Worm (Caenorhabditis elegans) whole organism, L4 larva: Measurements from ENCODE around the gene F11G11.5.

Source experiments
- D1046.2 ChIP-seq: fragments of 200-800 bp; sonication (Bioruptor generic); IDR thresholded peaks from 2 replicates; pipeline ENCODE4 v1.3.6; 2022; ENCODE audit warnings: missing genetic modification characterization, missing compliant biosample characterization
- F10B5.3 ChIP-seq: sonication (generic microtip); optimal IDR thresholded peaks from 2 replicates; lab custom pipeline; 2016; ENCODE audit warnings: mild to moderate bottlenecking, missing genetic modification characterization, missing compliant biosample characterization
- F26F4.8 ChIP-seq: fragments of 200-800 bp; sonication (Bioruptor generic); conservative IDR thresholded peaks from 2 replicates; pipeline ENCODE4 v1.3.6; 2022; ENCODE audit warnings: missing genetic modification characterization, missing compliant biosample characterization
- F44E2.7 ChIP-seq: fragments of 200-800 bp; sonication (Bioruptor generic); IDR thresholded peaks from 2 replicates; pipeline ENCODE4 v2.1.2; 2022; ENCODE audit warnings: missing genetic modification characterization, missing compliant biosample characterization
- T26A8.4 ChIP-seq: fragments of 200-800 bp; sonication (Bioruptor generic); IDR thresholded peaks from 2 replicates; pipeline ENCODE4 v1.3.6; 2022; ENCODE audit warnings: missing genetic modification characterization, missing compliant biosample characterization
- Y5F2A.4 ChIP-seq: fragments of 200-800 bp; sonication (Bioruptor generic); optimal IDR thresholded peaks from 2 replicates; lab custom pipeline; 2018; ENCODE audit warnings: mild to moderate bottlenecking, missing genetic modification characterization, missing compliant biosample characterization
- ZK337.2 ChIP-seq: fragments of 200-800 bp; sonication (Bioruptor generic); IDR thresholded peaks from 2 replicates; pipeline ENCODE4 v1.3.6; 2022; ENCODE audit warnings: missing genetic modification reagents, missing genetic modification characterization, missing compliant biosample characterization
- aha-1 ChIP-seq: fragments of 150-350 bp; peaks from one replicate; lab custom pipeline; 2014; ENCODE audit warnings: missing biosample characterization, missing genetic modification characterization
- ama-1 ChIP-seq: fragments of 150-350 bp; optimal IDR thresholded peaks from 2 replicates; lab custom pipeline; 2014; ENCODE audit warnings: inconsistent platforms, mixed read lengths
- ceh-20 ChIP-seq: fragments of 200-800 bp; sonication (Bioruptor generic); IDR thresholded peaks from 2 replicates; pipeline ENCODE4 v1.3.6; 2022; ENCODE audit warnings: missing genetic modification reagents, missing genetic modification characterization, missing compliant biosample characterization
- ces-1 ChIP-seq: fragments of 150-350 bp; sonication (generic microtip); optimal IDR thresholded peaks from 4 replicates; lab custom pipeline; 2014; ENCODE audit warnings: missing biosample characterization, missing genetic modification reagents, missing genetic modification characterization
- cey-2 ChIP-seq: sonication (generic microtip); optimal IDR thresholded peaks from 3 replicates; lab custom pipeline; 2017; ENCODE audit warnings: missing genetic modification characterization, mild to moderate bottlenecking, missing compliant biosample characterization, antibody characterized with exemption, borderline replicate concordance; ENCODE audit not compliant: insufficient read depth
- daf-16 ChIP-seq, 3 experiments: sonication (generic microtip); optimal IDR thresholded peaks; 2 replicates each; lab custom pipeline; 2016 to 2017; ENCODE audit warnings: missing genetic modification characterization in 3 of 3, missing genetic modification reagents in 3 of 3, mild to moderate bottlenecking in 2 of 3, missing compliant biosample characterization in 2 of 3, missing biosample characterization in 1 of 3, moderate library complexity in 1 of 3
- daf-19 ChIP-seq: fragments of 200-800 bp; sonication (Bioruptor generic); conservative IDR thresholded peaks from 2 replicates; pipeline ENCODE4 v1.3.6; 2022; ENCODE audit warnings: missing genetic modification characterization, missing compliant biosample characterization
- daf-8 ChIP-seq: fragments of 200-800 bp; sonication (Bioruptor generic); IDR thresholded peaks from 2 replicates; pipeline ENCODE4 v1.3.6; 2022; ENCODE audit warnings: missing genetic modification characterization, missing compliant biosample characterization
- dmd-8 ChIP-seq: fragments of 200-800 bp; sonication (Bioruptor generic); IDR thresholded peaks from 2 replicates; pipeline ENCODE4 v1.3.6; 2022; ENCODE audit warnings: missing genetic modification characterization, missing compliant biosample characterization
- dmd-9 ChIP-seq: fragments of 200-800 bp; sonication (Bioruptor generic); IDR thresholded peaks from 2 replicates; pipeline ENCODE4 v1.3.6; 2022; ENCODE audit warnings: missing genetic modification reagents, missing genetic modification characterization, missing compliant biosample characterization
- dpl-1 ChIP-seq: fragments of 150-350 bp; optimal IDR thresholded peaks from 2 replicates; lab custom pipeline; 2014; ENCODE audit warnings: missing biosample characterization, missing genetic modification reagents, missing genetic modification characterization
- duxl-1 ChIP-seq: sonication (generic microtip); optimal IDR thresholded peaks from 2 replicates; lab custom pipeline; 2016; ENCODE audit warnings: mild to moderate bottlenecking, missing genetic modification characterization, moderate library complexity, missing compliant biosample characterization; ENCODE audit not compliant: poor library complexity
- dve-1 ChIP-seq: sonication (generic microtip); optimal IDR thresholded peaks from 2 replicates; lab custom pipeline; 2017; ENCODE audit warnings: antibody characterized with exemption, mild to moderate bottlenecking, missing genetic modification characterization, missing compliant biosample characterization; ENCODE audit not compliant: insufficient read depth
- fkh-10 ChIP-seq: fragments of 150-350 bp; optimal IDR thresholded peaks from 2 replicates; lab custom pipeline; 2014; ENCODE audit warnings: missing biosample characterization, missing genetic modification reagents, missing genetic modification characterization
- fos-1 ChIP-seq: fragments of 150-350 bp; optimal IDR thresholded peaks from 2 replicates; lab custom pipeline; 2014; ENCODE audit warnings: missing biosample characterization, missing genetic modification characterization
- hif-1 ChIP-seq, 2 experiments: sonication (generic microtip); optimal IDR thresholded peaks; 2 replicates each; lab custom pipeline; 2016 to 2017; ENCODE audit warnings: missing compliant biosample characterization in 2 of 2, missing genetic modification characterization in 2 of 2, missing genetic modification reagents in 2 of 2, missing genotype in 2 of 2, mild to moderate bottlenecking in 1 of 2
- hlh-11 ChIP-seq: fragments of 200-800 bp; sonication (Bioruptor generic); optimal IDR thresholded peaks from 2 replicates; lab custom pipeline; 2018; ENCODE audit warnings: mild to moderate bottlenecking, missing genetic modification characterization, missing compliant biosample characterization
- hlh-30 ChIP-seq: sonication (generic microtip); optimal IDR thresholded peaks from 2 replicates; lab custom pipeline; 2017; ENCODE audit warnings: antibody characterized with exemption, mild to moderate bottlenecking, missing genetic modification characterization, missing compliant biosample characterization; ENCODE audit not compliant: insufficient read depth
- lim-7 ChIP-seq: fragments of 200-800 bp; sonication (Bioruptor generic); IDR thresholded peaks from 2 replicates; pipeline ENCODE4 v1.3.6; 2022; ENCODE audit warnings: missing genetic modification characterization, missing compliant biosample characterization
- lin-1 ChIP-seq: fragments of 200-800 bp; sonication (Bioruptor generic); IDR thresholded peaks from 2 replicates; pipeline ENCODE4 v1.3.6; 2022; ENCODE audit warnings: missing genetic modification reagents, missing genetic modification characterization, missing compliant biosample characterization
- lin-13 ChIP-seq: fragments of 150-350 bp; optimal IDR thresholded peaks from 2 replicates; lab custom pipeline; 2014; ENCODE audit warnings: missing biosample characterization, missing genetic modification reagents, missing genetic modification characterization
- lin-38 ChIP-seq: fragments of 200-800 bp; sonication (Bioruptor generic); IDR thresholded peaks from 2 replicates; pipeline ENCODE4 v1.3.6; 2022; ENCODE audit warnings: missing genetic modification reagents, missing genetic modification characterization, missing compliant biosample characterization
- lsy-2 ChIP-seq, 2 experiments: fragments of 150-350 bp in 1 of 2; sonication (generic microtip) in 1 of 2; optimal IDR thresholded peaks; 2 replicates each; lab custom pipeline; 2014 to 2017; ENCODE audit warnings: missing biosample characterization in 2 of 2, missing genetic modification characterization in 2 of 2
- mdt-29 ChIP-seq: fragments of 200-800 bp; sonication (Bioruptor generic); IDR thresholded peaks from 2 replicates; pipeline ENCODE4 v1.3.6; 2022; ENCODE audit warnings: missing genetic modification reagents, missing genetic modification characterization, missing compliant biosample characterization
- mep-1 ChIP-seq: fragments of 150-350 bp; sonication (generic microtip); optimal IDR thresholded peaks from 3 replicates; lab custom pipeline; 2014; ENCODE audit warnings: missing biosample characterization, missing genetic modification characterization
- mxl-2 ChIP-seq: fragments of 200-800 bp; sonication (Bioruptor generic); conservative IDR thresholded peaks from 2 replicates; pipeline ENCODE4 v1.3.6; 2022; ENCODE audit warnings: missing genetic modification reagents, missing genetic modification characterization, missing compliant biosample characterization
- nhr-10 ChIP-seq: fragments of 150-350 bp; optimal IDR thresholded peaks from 2 replicates; lab custom pipeline; 2014; ENCODE audit warnings: missing biosample characterization, missing genetic modification characterization
- nhr-102 ChIP-seq: sonication (generic microtip); optimal IDR thresholded peaks from 2 replicates; lab custom pipeline; 2016; ENCODE audit warnings: mild to moderate bottlenecking, missing genetic modification characterization, moderate library complexity, missing compliant biosample characterization
- nhr-11 ChIP-seq: fragments of 150-350 bp; optimal IDR thresholded peaks from 2 replicates; lab custom pipeline; 2014; ENCODE audit warnings: missing biosample characterization, missing genetic modification characterization
- nhr-111 ChIP-seq: fragments of 200-800 bp; sonication (Bioruptor generic); optimal IDR thresholded peaks from 2 replicates; lab custom pipeline; 2018; ENCODE audit warnings: mild to moderate bottlenecking, missing genetic modification characterization, missing compliant biosample characterization
- nhr-41 ChIP-seq: fragments of 200-800 bp; sonication (Bioruptor generic); IDR thresholded peaks from 2 replicates; pipeline ENCODE4 v1.3.6; 2022; ENCODE audit warnings: missing genetic modification reagents, missing genetic modification characterization, missing compliant biosample characterization
- nhr-76 ChIP-seq: fragments of 150-350 bp; optimal IDR thresholded peaks from 2 replicates; lab custom pipeline; 2014; ENCODE audit warnings: missing biosample characterization, missing genetic modification characterization
- sdz-12 ChIP-seq: fragments of 200-800 bp; sonication (Bioruptor generic); optimal IDR thresholded peaks from 2 replicates; lab custom pipeline; 2018; ENCODE audit warnings: mild to moderate bottlenecking, missing genetic modification characterization, missing compliant biosample characterization
- skn-1 ChIP-seq: fragments of 150-350 bp; optimal IDR thresholded peaks from 2 replicates; lab custom pipeline; 2014; ENCODE audit warnings: missing biosample characterization, missing genetic modification characterization
- snpc-1.2 ChIP-seq: fragments of 200-800 bp; sonication (Bioruptor generic); IDR thresholded peaks from 2 replicates; pipeline ENCODE4 v1.3.6; 2022; ENCODE audit warnings: missing genetic modification reagents, missing genetic modification characterization, missing compliant biosample characterization
- snpc-4 ChIP-seq: fragments of 150-350 bp; optimal IDR thresholded peaks from 2 replicates; lab custom pipeline; 2014; ENCODE audit warnings: missing biosample characterization, missing genetic modification characterization
- spr-1 ChIP-seq: sonication (generic microtip); optimal IDR thresholded peaks from 2 replicates; lab custom pipeline; 2016; ENCODE audit warnings: mild to moderate bottlenecking, missing genetic modification characterization, missing compliant biosample characterization
- spr-3 ChIP-seq: fragments of 200-800 bp; sonication (Bioruptor generic); optimal IDR thresholded peaks from 2 replicates; lab custom pipeline; 2018; ENCODE audit warnings: mild to moderate bottlenecking, missing genetic modification characterization, missing compliant biosample characterization
- tra-1 ChIP-seq: fragments of 200-800 bp; sonication (Bioruptor generic); IDR thresholded peaks from 2 replicates; pipeline ENCODE4 v1.3.6; 2022; ENCODE audit warnings: missing genetic modification reagents, missing genetic modification characterization, missing compliant biosample characterization
- unc-39 ChIP-seq: sonication (generic microtip); optimal IDR thresholded peaks from 2 replicates; lab custom pipeline; 2017; ENCODE audit warnings: missing biosample characterization, missing genetic modification characterization
- unc-62 ChIP-seq, 3 experiments: fragments of 150-350 bp in 1 of 3; sonication (generic microtip); optimal IDR thresholded peaks in 2 of 3; peaks in 1 of 3; 1 replicate in 1 of 3; 2 replicates in 2 of 3; lab custom pipeline; 2014 to 2017; ENCODE audit warnings: missing biosample characterization in 3 of 3, missing genetic modification characterization in 3 of 3, missing genetic modification reagents in 3 of 3, missing genotype in 1 of 3
- zfp-2 ChIP-seq: sonication (generic microtip); optimal IDR thresholded peaks from 2 replicates; lab custom pipeline; 2016; ENCODE audit warnings: mild to moderate bottlenecking, missing genetic modification characterization, missing compliant biosample characterization
- zfp-3 ChIP-seq: fragments of 200-800 bp; sonication (Bioruptor generic); conservative IDR thresholded peaks from 2 replicates; pipeline ENCODE4 v1.3.6; 2022; ENCODE audit warnings: missing genetic modification reagents, missing genetic modification characterization, missing compliant biosample characterization

F11G11.5 gene

DNA sequence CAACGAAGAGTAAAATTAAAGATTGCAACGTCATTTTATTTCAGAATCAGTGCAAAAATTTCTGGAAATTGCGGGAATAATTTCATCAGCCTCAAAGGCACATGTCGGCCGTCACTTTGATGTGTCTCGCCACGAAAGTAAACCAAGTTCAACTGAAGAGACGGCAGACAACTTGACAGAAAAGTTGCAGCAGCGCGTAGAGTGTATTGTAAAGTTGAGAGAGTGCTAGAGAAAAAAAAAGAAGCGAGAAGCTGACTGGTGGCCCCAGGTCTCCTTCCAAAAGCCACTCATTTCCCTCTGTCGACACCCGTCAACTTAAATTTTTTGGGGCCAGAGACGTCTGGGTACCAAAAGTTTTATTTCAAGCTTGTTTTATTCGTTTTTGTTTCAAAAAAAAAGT lies 46.6 kb downstream of the F11G11.5 start (continued):
- peak; percentile 45; the same call in 1 of the 2 replicates for TF ChIP-seq tra-1 (GFP tag; lab: Robert Waterston, UW)
- no peak for TF ChIP-seq mxl-2 (GFP tag; lab: Robert Waterston, UW)
- TF ChIP-seq ceh-20 (GFP tag; lab: Robert Waterston, UW), result peak; percentile 66; the same call in 1 of the 2 replicates
- peak; percentile 58; the same call in 1 of the 2 replicates for TF ChIP-seq mdt-29
- TF ChIP-seq ama-1 (lab: Kevin White, UChicago), result peak; percentile 50
- TF ChIP-seq lim-7 (GFP tag; lab: Robert Waterston, UW), result no peak
- no peak for TF ChIP-seq sdz-12 (GFP tag; lab: Kevin White, UChicago)
- TF ChIP-seq D1046.2 (GFP tag; lab: Robert Waterston, UW), result no peak
- no peak for TF ChIP-seq unc-39 (tag; lab: Kevin White, UChicago)
- no peak for TF ChIP-seq Y5F2A.4 (GFP tag; lab: Kevin White, UChicago)
- TF ChIP-seq F10B5.3 (tag; lab: Kevin White, UChicago), result no peak
- TF ChIP-seq duxl-1 (tag; lab: Kevin White, UChicago), result no peak
- no peak for TF ChIP-seq dmd-9 (GFP tag; lab: Robert Waterston, UW)
- peak; percentile 75 for TF ChIP-seq dve-1 (tag; lab: Kevin White, UChicago)
- TF ChIP-seq snpc-1.2 (GFP tag; lab: Robert Waterston, UW), result no peak
- TF ChIP-seq lin-38 (GFP tag; lab: Robert Waterston, UW), result peak; percentile 74
- TF ChIP-seq F26F4.8 (GFP tag; lab: Robert Waterston, UW), result no peak
- no peak for TF ChIP-seq nhr-10 (tag; lab: Kevin White, UChicago)
- no peak for TF ChIP-seq cey-2
- no peak for TF ChIP-seq ZK337.2 (GFP tag; lab: Robert Waterston, UW)
- TF ChIP-seq lsy-2 (tag; optimal IDR thresholded peaks at IDR 0.05; lab: Kevin White, UChicago), result peak; percentile 16 to 84
- TF ChIP-seq lin-1 (GFP tag; lab: Robert Waterston, UW), result no peak
- no peak for TF ChIP-seq dmd-8
- TF ChIP-seq daf-8 (GFP tag; lab: Robert Waterston, UW), result no peak
- TF ChIP-seq daf-16 (GFP tag; optimal IDR thresholded peaks at IDR 0.05; lab: Kevin White, UChicago), result peak in 1 of 2 experiments; percentile 16
- TF ChIP-seq daf-16 (tag; optimal IDR thresholded peaks at IDR 0.05; lab: Kevin White, UChicago), result peak; percentile 64
- peak; percentile 83 for TF ChIP-seq hlh-11
- TF ChIP-seq ces-1 (GFP tag; lab: Kevin White, UChicago), result peak; percentile 9
- peak; percentile 71 for TF ChIP-seq nhr-11
- TF ChIP-seq fkh-10 (GFP tag; lab: Kevin White, UChicago), result peak; percentile 33
- TF ChIP-seq lin-13, result peak; percentile 60
- TF ChIP-seq F44E2.7 (GFP tag; lab: Robert Waterston, UW), result no peak
- TF ChIP-seq unc-62 (GFP tag; optimal IDR thresholded peaks at IDR 0.05 in 1 of 2; lab: Kevin White, UChicago), result peak in 1 of 2 experiments; percentile 98
- no peak for TF ChIP-seq unc-62 (tag; optimal IDR thresholded peaks at IDR 0.05; lab: Kevin White, UChicago)
- TF ChIP-seq spr-1 (tag; lab: Kevin White, UChicago), result no peak
- no peak for TF ChIP-seq nhr-41 (GFP tag; lab: Robert Waterston, UW)
- no peak for TF ChIP-seq skn-1 (tag; lab: Kevin White, UChicago)
- no peak for TF ChIP-seq daf-19
- no peak for TF ChIP-seq aha-1 (tag; lab: Kevin White, UChicago)
- no peak for TF ChIP-seq zfp-3 (GFP tag; lab: Robert Waterston, UW)
- TF ChIP-seq snpc-4, result peak; percentile 7
- peak in 1 of 2 experiments; percentile 67 for TF ChIP-seq hif-1 (tag; optimal IDR thresholded peaks at IDR 0.05; lab: Kevin White, UChicago)
- no peak for TF ChIP-seq zfp-2 (tag; lab: Kevin White, UChicago)
- TF ChIP-seq fos-1 (tag; lab: Kevin White, UChicago), result no peak
- 0 out of 2 replicates have a peak, but pooled peaks have one; percentile 37 for TF ChIP-seq T26A8.4
- TF ChIP-seq nhr-111, result no peak
- no peak for TF ChIP-seq spr-3 (GFP tag; lab: Kevin White, UChicago)
- peak; percentile 11 for TF ChIP-seq nhr-102 (tag; lab: Kevin White, UChicago)
- peak; percentile 78 for TF ChIP-seq mep-1 (tag; lab: Kevin White, UChicago)
- TF ChIP-seq hlh-30, result peak; percentile 89
- peak; percentile 56 for TF ChIP-seq dpl-1 (GFP tag; lab: Kevin White, UChicago)
- no peak for TF ChIP-seq nhr-76
